Worm (Caenorhabditis elegans) whole organism, L3 larva: ENCODE results near the gene tmed-10.

Source experiments
- R02D3.7 ChIP-seq: fragments of 150-350 bp; optimal IDR thresholded peaks from 2 replicates; lab custom pipeline; 2014; ENCODE audit warnings: missing biosample characterization, missing genetic modification characterization
- ZK546.5 ChIP-seq: sonication (generic microtip); optimal IDR thresholded peaks from 2 replicates; lab custom pipeline; 2017; ENCODE audit warnings: missing biosample characterization, missing genetic modification characterization
- aly-2 ChIP-seq: fragments of 150-350 bp; optimal IDR thresholded peaks from 2 replicates; lab custom pipeline; 2014; ENCODE audit warnings: missing biosample characterization, missing genetic modification characterization
- ama-1 ChIP-seq: fragments of 150-350 bp; optimal IDR thresholded peaks from 2 replicates; lab custom pipeline; 2018
- ceh-16 ChIP-seq: sonication (generic microtip); optimal IDR thresholded peaks from 2 replicates; lab custom pipeline; 2017; ENCODE audit warnings: missing biosample characterization, missing genetic modification characterization
- ceh-28 ChIP-seq: fragments of 150-350 bp; optimal IDR thresholded peaks from 2 replicates; lab custom pipeline; 2014; ENCODE audit warnings: missing biosample characterization, missing genetic modification reagents, missing genetic modification characterization
- ceh-82 ChIP-seq: fragments of 150-350 bp; optimal IDR thresholded peaks from 2 replicates; lab custom pipeline; 2014; ENCODE audit warnings: missing biosample characterization, missing genetic modification characterization
- ceh-9 ChIP-seq: sonication (generic microtip); optimal IDR thresholded peaks from 2 replicates; lab custom pipeline; 2018; ENCODE audit warnings: missing biosample characterization, missing genetic modification characterization
- daf-12 ChIP-seq: fragments of 150-350 bp; optimal IDR thresholded peaks from 2 replicates; lab custom pipeline; 2014; ENCODE audit warnings: missing biosample characterization, missing genetic modification reagents, missing genetic modification characterization
- egl-5 ChIP-seq: fragments of 150-350 bp; optimal IDR thresholded peaks from 2 replicates; lab custom pipeline; 2017; ENCODE audit warnings: missing biosample characterization, missing genetic modification reagents, missing genetic modification characterization, inconsistent platforms
- elt-1 ChIP-seq: fragments of 150-350 bp; optimal IDR thresholded peaks from 2 replicates; lab custom pipeline; 2014; ENCODE audit warnings: missing biosample characterization, missing genetic modification characterization
- elt-2 ChIP-seq: sonication (generic microtip); optimal IDR thresholded peaks from 2 replicates; lab custom pipeline; 2016; ENCODE audit warnings: missing genetic modification reagents, mild to moderate bottlenecking, missing genetic modification characterization, missing compliant biosample characterization
- elt-3 ChIP-seq, 3 experiments: fragments of 150-350 bp in 1 of 3; sonication (generic microtip) in 2 of 3; optimal IDR thresholded peaks; 2 replicates in 2 of 3; 4 replicates in 1 of 3; lab custom pipeline; 2014 to 2017; ENCODE audit warnings: missing biosample characterization in 3 of 3, missing genetic modification characterization in 3 of 3
- eor-1 ChIP-seq, 2 experiments: fragments of 150-350 bp; optimal IDR thresholded peaks; 2 replicates each; lab custom pipeline; 2014 to 2018; ENCODE audit warnings: missing biosample characterization in 2 of 2, missing genetic modification characterization in 2 of 2
- fkh-10 ChIP-seq: sonication (generic microtip); optimal IDR thresholded peaks from 2 replicates; lab custom pipeline; 2017; ENCODE audit warnings: missing biosample characterization, missing genetic modification reagents, missing genetic modification characterization
- fkh-2 ChIP-seq: fragments of 150-350 bp; optimal IDR thresholded peaks from 2 replicates; lab custom pipeline; 2014; ENCODE audit warnings: missing biosample characterization, missing genetic modification reagents, missing genetic modification characterization
- hmg-11 ChIP-seq: sonication (generic microtip); optimal IDR thresholded peaks from 2 replicates; lab custom pipeline; 2016; ENCODE audit warnings: missing genetic modification characterization, missing compliant biosample characterization
- lin-15B ChIP-seq: fragments of 150-350 bp; optimal IDR thresholded peaks from 2 replicates; lab custom pipeline; 2014; ENCODE audit warnings: missing biosample characterization, missing genetic modification characterization
- lin-39 ChIP-seq: fragments of 150-350 bp; optimal IDR thresholded peaks from 2 replicates; lab custom pipeline; 2018; ENCODE audit warnings: missing biosample characterization, missing genetic modification reagents, missing genetic modification characterization
- lsy-12 ChIP-seq: sonication (generic microtip); optimal IDR thresholded peaks from 2 replicates; lab custom pipeline; 2016; ENCODE audit warnings: mild to moderate bottlenecking, missing genetic modification characterization, missing compliant biosample characterization
- mdl-1 ChIP-seq: fragments of 150-350 bp; optimal IDR thresholded peaks from 2 replicates; lab custom pipeline; 2014; ENCODE audit warnings: missing biosample characterization, missing genetic modification characterization
- mml-1 ChIP-seq: fragments of 150-350 bp; sonication (generic microtip); optimal IDR thresholded peaks from 3 replicates; lab custom pipeline; 2014; ENCODE audit warnings: missing biosample characterization, missing genetic modification characterization
- nfya-1 ChIP-seq: sonication (generic microtip); optimal IDR thresholded peaks from 2 replicates; lab custom pipeline; 2017; ENCODE audit warnings: missing genetic modification characterization, mild to moderate bottlenecking, missing compliant biosample characterization, antibody characterized with exemption, moderate library complexity; ENCODE audit not compliant: insufficient read depth
- nhr-11 ChIP-seq: fragments of 150-350 bp; optimal IDR thresholded peaks from 2 replicates; lab custom pipeline; 2014; ENCODE audit warnings: missing biosample characterization, missing genetic modification characterization
- nhr-23 ChIP-seq: fragments of 150-350 bp; optimal IDR thresholded peaks from 2 replicates; lab custom pipeline; 2014; ENCODE audit warnings: missing biosample characterization, missing genetic modification reagents, missing genetic modification characterization
- nhr-25 ChIP-seq: sonication (generic microtip); optimal IDR thresholded peaks from 2 replicates; lab custom pipeline; 2017; ENCODE audit warnings: missing biosample characterization, missing genetic modification characterization
- nhr-43 ChIP-seq: sonication (generic microtip); optimal IDR thresholded peaks from 2 replicates; lab custom pipeline; 2016; ENCODE audit warnings: mild to moderate bottlenecking, missing genetic modification characterization, missing compliant biosample characterization; ENCODE audit not compliant: poor library complexity, severe bottlenecking
- nhr-77 ChIP-seq: fragments of 150-350 bp; optimal IDR thresholded peaks from 2 replicates; lab custom pipeline; 2014; ENCODE audit warnings: missing biosample characterization, missing genetic modification characterization
- pha-4 ChIP-seq: fragments of 150-350 bp; optimal IDR thresholded peaks from 2 replicates; lab custom pipeline; 2014; ENCODE audit warnings: missing biosample characterization, missing genetic modification reagents, missing genetic modification characterization
- skn-1 ChIP-seq: fragments of 150-350 bp; optimal IDR thresholded peaks from 2 replicates; lab custom pipeline; 2014; ENCODE audit warnings: missing biosample characterization, missing genetic modification characterization
- snpc-4 ChIP-seq: fragments of 150-350 bp; optimal IDR thresholded peaks from 2 replicates; lab custom pipeline; 2014; ENCODE audit warnings: missing biosample characterization, missing genetic modification characterization
- tbx-2 ChIP-seq: sonication (generic microtip); optimal IDR thresholded peaks from 2 replicates; lab custom pipeline; 2016; ENCODE audit warnings: mild to moderate bottlenecking, missing genetic modification characterization, missing compliant biosample characterization
- unc-62 ChIP-seq: fragments of 150-350 bp; sonication (generic microtip); optimal IDR thresholded peaks from 4 replicates; lab custom pipeline; 2014; ENCODE audit warnings: missing biosample characterization, missing genetic modification reagents, missing genetic modification characterization
- zag-1 ChIP-seq: fragments of 150-350 bp; optimal IDR thresholded peaks from 2 replicates; lab custom pipeline; 2014; ENCODE audit warnings: missing biosample characterization, missing genetic modification characterization
- ztf-11 ChIP-seq: fragments of 150-350 bp; optimal IDR thresholded peaks from 2 replicates; lab custom pipeline; 2014; ENCODE audit warnings: missing biosample characterization, missing genetic modification characterization

tmed-10 gene

DNA sequence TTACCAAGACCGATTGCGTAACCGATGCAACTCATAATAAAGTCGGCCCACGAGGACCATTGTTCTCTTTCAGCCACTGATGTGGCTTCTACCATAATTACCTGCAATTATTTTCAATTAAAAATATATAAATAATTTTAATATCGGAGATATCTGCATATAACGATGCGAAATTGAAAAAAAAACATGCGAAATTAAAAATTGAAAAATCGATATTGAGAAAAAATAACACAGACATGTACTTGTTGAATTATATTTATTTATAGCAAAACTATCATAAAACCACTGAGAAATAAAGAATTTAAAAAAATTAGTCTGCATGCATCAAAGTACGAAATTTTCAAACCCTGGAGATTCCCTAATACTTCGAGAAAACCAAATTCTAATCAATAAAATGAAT lies 18.4 kb downstream of the tmed-10 start, which contains the start of gene snf-11:
Gene snf-11 (minus strand): TSS at position 101 of the 400 bp plus-strand sequence.
- TF ChIP-seq nhr-77 (no peak), nhr-11 (tag; lab: Kevin White, UChicago) (no peak), daf-12 (tag; lab: Kevin White, UChicago) (no peak), eor-1 (tag; optimal IDR thresholded peaks at IDR 0.05; lab: Kevin White, UChicago) (no peak), lin-39 (no peak), aly-2 (no peak), hmg-11 (no peak), R02D3.7 (tag; lab: Kevin White, UChicago) (no peak), zag-1 (tag; lab: Kevin White, UChicago) (no peak), unc-62 (no peak), mml-1 (tag; lab: Kevin White, UChicago) (no peak), fkh-10 (GFP tag; lab: Kevin White, UChicago) (no peak), skn-1 (tag; lab: Kevin White, UChicago) (no peak), fkh-2 (tag; lab: Kevin White, UChicago) (no peak), elt-3 (tag; optimal IDR thresholded peaks at IDR 0.05; lab: Kevin White, UChicago) (no peak)

DNA sequence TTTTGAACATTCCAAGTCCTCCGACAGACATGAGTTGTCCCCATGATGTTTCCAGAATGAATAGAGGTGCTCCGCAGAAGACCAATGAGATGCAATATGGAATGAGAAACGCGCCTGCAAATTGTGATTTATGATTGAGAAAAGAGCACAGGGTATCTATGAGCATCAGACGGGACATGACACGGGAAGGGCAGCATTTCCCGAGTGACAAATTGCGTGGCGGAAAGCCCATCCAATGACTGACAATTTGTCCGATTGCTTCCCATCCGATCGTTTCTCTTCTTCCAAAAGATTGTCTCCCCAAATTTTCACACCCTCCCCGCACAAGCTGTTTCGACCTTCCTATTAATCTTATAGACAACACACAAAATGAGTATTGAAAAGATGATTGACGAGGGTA lies 19.0 kb downstream of the tmed-10 start:
- TF ChIP-seq nfya-1 (tag; lab: Kevin White, UChicago), result peak; percentile 33
- no peak for TF ChIP-seq skn-1 (tag; lab: Kevin White, UChicago)

DNA sequence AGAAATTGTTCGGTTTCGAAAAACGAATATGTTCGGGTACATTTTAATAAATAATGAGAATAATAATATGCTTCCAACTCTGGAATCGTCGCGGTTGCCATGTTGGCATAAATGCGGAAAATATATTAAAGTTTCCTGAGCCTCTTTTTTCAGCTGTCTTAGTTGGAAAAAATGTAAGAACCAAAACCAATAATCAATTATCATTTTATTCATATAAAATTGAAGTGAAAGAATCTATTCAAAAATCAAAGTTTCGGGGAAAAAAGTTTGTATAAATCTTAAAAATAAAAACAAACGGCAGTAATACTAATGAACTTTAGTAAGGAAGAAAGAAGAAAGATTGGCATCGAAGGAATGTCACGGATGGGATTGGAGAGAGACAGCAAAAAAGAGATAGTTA lies 21.9 kb downstream of the tmed-10 start, which contains the start of gene srh-45:
Gene srh-45 (minus strand): TSS at position 101 of the 400 bp plus-strand sequence.
- TF ChIP-seq ZK546.5 (no peak), nhr-43 (tag; lab: Kevin White, UChicago) (no peak), zag-1 (tag; lab: Kevin White, UChicago) (no peak), eor-1 (tag; optimal IDR thresholded peaks at IDR 0.05; lab: Kevin White, UChicago) (no peak), egl-5 (tag; lab: Kevin White, UChicago) (no peak), ama-1 (no peak)

DNA sequence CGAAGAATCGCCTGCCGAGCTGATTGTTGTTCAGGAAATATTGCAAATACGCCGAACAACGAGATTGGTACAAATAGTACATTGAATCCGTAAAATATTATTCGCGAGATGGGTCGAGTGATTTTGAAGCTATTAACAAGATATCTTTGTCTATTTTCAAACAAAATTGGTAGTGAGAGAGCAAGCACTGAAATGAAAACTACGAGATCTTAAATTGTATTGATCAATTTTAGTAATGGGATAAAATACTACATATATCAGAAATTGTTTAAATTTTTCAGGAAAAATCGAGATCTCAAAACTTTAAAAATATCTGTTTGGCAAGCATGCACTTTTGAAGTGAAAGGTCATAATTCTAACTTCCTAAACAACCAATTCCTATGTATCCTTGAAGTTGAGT lies 22.6 kb downstream of the tmed-10 start:
- no peak for TF ChIP-seq aly-2
- TF ChIP-seq mdl-1 (tag; lab: Kevin White, UChicago), result no peak
- no peak for TF ChIP-seq nhr-23
- TF ChIP-seq snpc-4 (tag; lab: Kevin White, UChicago), result no peak
- no peak for TF ChIP-seq ceh-28 (tag; lab: Kevin White, UChicago)

DNA sequence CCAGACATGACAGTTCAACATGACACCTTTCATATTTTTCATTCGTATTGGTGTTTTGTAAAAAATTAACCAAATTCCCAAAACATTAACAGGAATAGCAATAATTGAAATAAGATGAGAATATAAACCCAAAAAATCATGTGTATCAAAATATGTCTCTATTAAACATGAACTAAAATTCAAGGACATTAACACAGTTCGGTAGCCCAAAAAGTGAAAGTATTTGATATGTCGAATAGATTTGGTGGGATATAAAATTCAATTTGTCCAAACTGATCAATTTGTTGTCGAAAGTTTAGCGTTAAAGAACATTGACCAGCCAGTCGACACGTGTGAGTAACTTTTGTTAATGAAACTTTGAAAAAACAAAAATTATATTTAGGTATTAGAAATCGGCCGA lies 24.1 kb downstream of the tmed-10 start, which contains the start of gene srh-46:
Gene srh-46 (minus strand): TSS at position 189 of the 400 bp plus-strand sequence.
- TF ChIP-seq nhr-43 (tag; lab: Kevin White, UChicago) (no peak), lin-15B (tag; lab: Kevin White, UChicago) (no peak), R02D3.7 (tag; lab: Kevin White, UChicago) (no peak), skn-1 (tag; lab: Kevin White, UChicago) (no peak), ceh-82 (no peak), lin-39 (no peak), eor-1 (tag; optimal IDR thresholded peaks at IDR 0.05; lab: Kevin White, UChicago) (no peak), ztf-11 (tag; lab: Kevin White, UChicago) (no peak), elt-3 (tag; optimal IDR thresholded peaks at IDR 0.05; lab: Kevin White, UChicago) (no peak), tbx-2 (tag; lab: Kevin White, UChicago) (no peak), egl-5 (tag; lab: Kevin White, UChicago) (no peak), ceh-16 (tag; lab: Kevin White, UChicago) (no peak), nhr-25 (tag; lab: Kevin White, UChicago) (no peak), hmg-11 (no peak), ceh-28 (tag; lab: Kevin White, UChicago) (no peak), elt-2 (no peak), ceh-9 (no peak), lsy-12 (no peak), fkh-2 (tag; lab: Kevin White, UChicago) (no peak)

DNA sequence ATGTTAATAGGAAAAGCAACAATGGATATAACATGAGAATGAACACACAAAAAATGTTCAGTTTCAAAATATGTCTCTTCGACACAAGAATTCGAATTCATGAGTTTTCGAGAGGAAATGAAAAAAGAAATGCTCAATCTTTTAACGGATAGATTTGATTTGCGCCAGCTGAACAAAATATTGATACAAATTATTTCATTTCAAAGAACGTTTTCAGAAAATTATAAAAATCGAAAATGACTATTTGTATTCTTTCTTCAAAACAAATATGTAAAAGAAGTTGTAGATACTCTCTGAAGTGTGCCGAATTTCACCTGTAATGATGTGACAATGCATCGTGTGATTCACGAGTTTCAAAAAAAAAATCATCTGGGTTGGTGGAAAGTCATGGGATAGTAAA lies 26.2 kb downstream of the tmed-10 start, which contains the start of gene srh-47:
Gene srh-47 (minus strand): TSS at position 101 of the 400 bp plus-strand sequence.
- TF ChIP-seq pha-4 (tag; lab: Kevin White, UChicago), result no peak
- TF ChIP-seq lsy-12, result no peak
- TF ChIP-seq elt-1 (tag; lab: Kevin White, UChicago), result no peak
- TF ChIP-seq zag-1 (tag; lab: Kevin White, UChicago), result no peak
- TF ChIP-seq nhr-25 (tag; lab: Kevin White, UChicago), result no peak
- TF ChIP-seq nhr-11 (tag; lab: Kevin White, UChicago), result no peak
- no peak for TF ChIP-seq nhr-43 (tag; lab: Kevin White, UChicago)
- no peak for TF ChIP-seq fkh-2 (tag; lab: Kevin White, UChicago)
- TF ChIP-seq ama-1, result no peak
- no peak for TF ChIP-seq elt-3 (tag; optimal IDR thresholded peaks at IDR 0.05; lab: Kevin White, UChicago)
